Worm (Caenorhabditis elegans): ENCODE measurements around the gene idpp-3.

DNA sequence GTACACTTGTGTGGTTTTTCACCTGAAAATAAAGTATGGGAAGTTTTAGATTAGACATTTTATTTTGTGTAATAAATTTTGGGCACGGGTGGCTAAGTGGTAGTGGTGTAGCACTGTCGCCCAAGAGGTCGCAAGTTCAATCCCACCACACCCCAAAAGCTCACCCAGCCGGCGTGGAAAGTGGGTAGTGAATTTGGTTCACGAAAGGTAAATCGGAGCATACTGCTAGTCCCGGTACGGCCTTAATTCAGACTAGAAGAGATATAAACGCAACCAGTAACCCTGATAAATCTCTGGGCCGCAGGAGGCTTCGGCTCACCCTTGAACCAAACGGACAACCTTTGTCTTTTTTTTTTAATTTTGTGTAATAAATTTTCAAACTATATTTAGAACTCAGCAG is 9.6 kb downstream of the idpp-3 start:
- TF ChIP-seq pha-4 (tag; optimal IDR thresholded peaks at IDR 0.05) (no peak), mep-1 (tag; optimal IDR thresholded peaks at IDR 0.05) (no peak), nhr-76 (tag; optimal IDR thresholded peaks at IDR 0.05) (no peak), unc-62 (GFP tag; optimal IDR thresholded peaks at IDR 0.05) (no peak)

All from whole organism, mixed stage, embryonic.